Fruit fly (Drosophila melanogaster): Measurements from ENCODE around the gene CG43322.

dm6 chr2L:7049009-7049647 is 35.9 kb downstream of the CG43322 start:
- TF ChIP-seq CG14711 (tag; optimal IDR thresholded peaks at IDR 0.05), result peak; percentile 43
- TF ChIP-seq toe (GFP tag; optimal IDR thresholded peaks at IDR 0.05), result peak; percentile 55
- TF ChIP-seq bab1 (GFP tag; optimal IDR thresholded peaks at IDR 0.05), result peak; percentile 55
- peak; percentile 73 for TF ChIP-seq Mnt (GFP tag; optimal IDR thresholded peaks at IDR 0.05)
- TF ChIP-seq tj (GFP tag; optimal IDR thresholded peaks at IDR 0.05), result peak; percentile 55
- peak; percentile 58 for TF ChIP-seq CG33017 (tag; optimal IDR thresholded peaks at IDR 0.05)
- TF ChIP-seq kay (GFP tag; ENCODE audit: borderline replicate concordance), result peak; percentile 85
- TF ChIP-seq CG11617 (GFP tag; optimal IDR thresholded peaks at IDR 0.05), result peak; percentile 46
- TF ChIP-seq ovo (GFP tag; optimal IDR thresholded peaks at IDR 0.05), result peak; percentile 21
- no peak for TF ChIP-seq Clk (GFP tag; optimal IDR thresholded peaks at IDR 0.05)
- TF ChIP-seq Hr96 (GFP tag; optimal IDR thresholded peaks at IDR 0.05), result peak; percentile 59
- peak; percentile 81 for TF ChIP-seq CG12768 (GFP tag; optimal IDR thresholded peaks at IDR 0.05)
- peak; percentile 10 for TF ChIP-seq CG7045 (GFP tag; optimal IDR thresholded peaks at IDR 0.05)
- peak; percentile 9 for TF ChIP-seq pad (GFP tag; optimal IDR thresholded peaks at IDR 0.05)
